Worm (Caenorhabditis elegans) whole organism, early embryonic: ENCODE results near the gene vpat-1.

Source experiments
- aly-1 ChIP-seq: sonication (generic microtip); optimal IDR thresholded peaks from 2 replicates; lab custom pipeline; 2016; ENCODE audit warnings: missing genetic modification characterization, missing compliant biosample characterization
- ama-1 ChIP-seq: fragments of 150-350 bp; optimal IDR thresholded peaks from 2 replicates; lab custom pipeline; 2014
- ets-7 ChIP-seq: sonication (generic microtip); optimal IDR thresholded peaks from 2 replicates; lab custom pipeline; 2016; ENCODE audit warnings: missing genotype, missing genetic modification characterization, missing compliant biosample characterization
- hmg-4 ChIP-seq: fragments of 200-800 bp; sonication (Bioruptor generic); optimal IDR thresholded peaks from 2 replicates; lab custom pipeline; 2018; ENCODE audit warnings: mild to moderate bottlenecking, missing genetic modification characterization, missing compliant biosample characterization

DNA sequence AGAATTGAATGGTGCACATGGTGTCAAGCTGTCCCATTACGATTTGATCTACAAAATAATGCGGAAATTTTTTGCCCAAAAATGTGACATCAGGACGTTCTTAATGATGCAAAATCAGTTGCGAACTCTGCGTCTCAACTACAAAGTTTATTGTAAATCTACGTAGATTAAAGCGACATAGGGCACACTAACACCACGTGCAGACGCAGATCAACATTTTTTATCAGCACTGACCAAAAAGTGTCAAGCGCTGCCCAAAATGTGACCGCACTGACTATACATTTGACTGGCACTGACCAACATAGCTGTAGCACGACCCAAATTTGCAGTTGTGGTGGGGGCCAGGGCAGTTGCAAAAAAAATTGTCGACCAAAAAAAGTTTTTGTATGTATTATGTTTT is 36.5 kb downstream of the vpat-1 start:
- TF ChIP-seq hmg-4: no peak
- no peak for TF ChIP-seq ama-1 (lab: Kevin White, UChicago)
- TF ChIP-seq ets-7 (tag; lab: Kevin White, UChicago): no peak
- TF ChIP-seq aly-1 (tag; lab: Kevin White, UChicago): no peak
